Worm (Caenorhabditis elegans): ENCODE data around the gene srsx-34.

Gene srsx-34

ce11 chrV:9084252-9084651 lies 48.5 kb downstream of the srsx-34 start:
- TF ChIP-seq C38D4.7 (GFP tag; optimal IDR thresholded peaks at IDR 0.05) (no peak), K09A11.1 (tag; optimal IDR thresholded peaks at IDR 0.05; ENCODE audit: insufficient read depth) (no peak), hlh-6 (tag; optimal IDR thresholded peaks at IDR 0.05) (no peak), unc-86 (tag; optimal IDR thresholded peaks at IDR 0.05) (no peak), syd-9 (tag; optimal IDR thresholded peaks at IDR 0.05) (no peak), ceh-6 (GFP tag; optimal IDR thresholded peaks at IDR 0.05) (no peak), ref-2 (tag; optimal IDR thresholded peaks at IDR 0.05) (no peak), sox-4 (tag; optimal IDR thresholded peaks at IDR 0.05) (no peak), T23F11.4 (GFP tag; optimal IDR thresholded peaks at IDR 0.05) (no peak), ceh-19 (GFP tag; optimal IDR thresholded peaks at IDR 0.05) (no peak), ceh-31 (tag; optimal IDR thresholded peaks at IDR 0.05) (no peak), nfya-1 (tag; optimal IDR thresholded peaks at IDR 0.05) (no peak), ztf-16 (tag; optimal IDR thresholded peaks at IDR 0.05) (no peak), ceh-30 (tag; optimal IDR thresholded peaks at IDR 0.05) (no peak)

DNA sequence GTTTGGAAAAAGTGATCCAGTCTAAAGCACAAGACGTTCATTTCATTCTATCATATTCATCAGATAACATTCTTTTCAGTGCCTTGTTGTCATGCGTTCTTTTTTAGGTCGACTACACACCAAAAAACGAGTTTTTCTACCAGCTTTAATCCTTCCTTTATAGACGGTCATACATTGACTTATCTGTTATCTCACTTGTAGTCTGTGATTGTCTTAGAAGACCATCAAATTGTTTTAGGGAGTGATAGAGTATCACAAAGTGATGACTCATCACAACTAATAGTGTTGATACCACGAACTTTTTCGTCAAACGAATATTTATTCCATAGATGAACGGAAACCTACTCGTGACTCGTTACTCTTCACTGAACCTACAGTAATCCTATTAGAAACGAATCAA lies 50.1 kb downstream of the srsx-34 start:
- TF ChIP-seq che-1 (tag; optimal IDR thresholded peaks at IDR 0.05) (no peak), pax-1 (tag; optimal IDR thresholded peaks at IDR 0.05) (no peak), mec-3 (tag; optimal IDR thresholded peaks at IDR 0.05; ENCODE audit: borderline replicate concordance) (no peak), unc-3 (GFP tag; conservative IDR thresholded peaks at IDR 0.05) (no peak), unc-3 (tag; optimal IDR thresholded peaks at IDR 0.05) (no peak)

DNA sequence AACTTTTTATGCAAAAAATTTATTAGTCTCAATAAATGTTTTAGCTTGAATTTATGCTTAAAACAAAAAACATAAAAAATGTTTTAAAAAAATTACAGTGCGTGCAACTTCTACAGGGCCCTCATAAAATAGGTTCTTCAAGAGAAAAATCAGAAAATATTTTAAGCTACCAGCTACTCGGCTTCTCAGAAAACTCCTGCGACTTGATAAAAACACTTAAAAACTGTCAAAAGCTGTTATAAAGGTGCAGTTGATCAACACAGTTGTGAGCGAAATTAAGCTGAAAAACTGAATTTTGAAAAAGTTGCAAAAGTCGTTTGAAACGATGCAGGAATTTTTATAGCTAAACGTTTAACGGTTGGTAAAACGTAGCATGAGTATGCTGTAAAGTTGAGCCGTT lies 53.0 kb downstream of the srsx-34 start:
- no peak for TF ChIP-seq eyg-1 (tag; optimal IDR thresholded peaks at IDR 0.05)
- peak; percentile 13 for TF ChIP-seq gmeb-2 (tag; optimal IDR thresholded peaks at IDR 0.05)
- TF ChIP-seq ceh-30 (tag; optimal IDR thresholded peaks at IDR 0.05): peak; percentile 97
- TF ChIP-seq ceh-24 (tag; optimal IDR thresholded peaks at IDR 0.05): peak; percentile 1
- TF ChIP-seq unc-86 (tag; optimal IDR thresholded peaks at IDR 0.05): no peak
- TF ChIP-seq dmd-4 (tag; optimal IDR thresholded peaks at IDR 0.05; ENCODE audit: borderline replicate concordance): no peak
- TF ChIP-seq T23F11.4 (GFP tag; optimal IDR thresholded peaks at IDR 0.05): peak; percentile 59
- no peak for TF ChIP-seq pat-9 (tag; optimal IDR thresholded peaks at IDR 0.05)
- TF ChIP-seq fax-1 (tag; optimal IDR thresholded peaks at IDR 0.05): no peak
- TF ChIP-seq ceh-22 (tag; optimal IDR thresholded peaks at IDR 0.05): no peak
- TF ChIP-seq nhr-11 (tag; optimal IDR thresholded peaks at IDR 0.05): no peak
- TF ChIP-seq rnt-1 (tag; optimal IDR thresholded peaks at IDR 0.05): peak; percentile 14
- TF ChIP-seq pag-3 (tag; optimal IDR thresholded peaks at IDR 0.05; ENCODE audit: borderline replicate concordance): no peak
- TF ChIP-seq fkh-6 (tag; optimal IDR thresholded peaks at IDR 0.05): no peak
- no peak for TF ChIP-seq ceh-6 (GFP tag; optimal IDR thresholded peaks at IDR 0.05)
- peak; percentile 69 for TF ChIP-seq ama-1 (optimal IDR thresholded peaks at IDR 0.05)
- no peak for TF ChIP-seq nfya-1 (tag; optimal IDR thresholded peaks at IDR 0.05)
- TF ChIP-seq ahr-1 (tag; optimal IDR thresholded peaks at IDR 0.05): no peak
- TF ChIP-seq ceh-48 (tag; optimal IDR thresholded peaks at IDR 0.05): no peak
- no peak for TF ChIP-seq ets-4 (tag; optimal IDR thresholded peaks at IDR 0.05)

Measured in whole organism, late embryonic.